Worm (Caenorhabditis elegans) whole organism, L4/young adult: ENCODE results near the gene R08C7.4.

Source experiments
- W03F9.2 ChIP-seq: fragments of 150-350 bp; optimal IDR thresholded peaks from 2 replicates; lab custom pipeline; 2014; ENCODE audit warnings: missing biosample characterization, missing genetic modification characterization
- him-1 ChIP-seq: sonication (generic microtip); optimal IDR thresholded peaks from 2 replicates; lab custom pipeline; 2016; ENCODE audit warnings: missing genotype, missing genetic modification reagents, missing genetic modification characterization, missing compliant biosample characterization

DNA sequence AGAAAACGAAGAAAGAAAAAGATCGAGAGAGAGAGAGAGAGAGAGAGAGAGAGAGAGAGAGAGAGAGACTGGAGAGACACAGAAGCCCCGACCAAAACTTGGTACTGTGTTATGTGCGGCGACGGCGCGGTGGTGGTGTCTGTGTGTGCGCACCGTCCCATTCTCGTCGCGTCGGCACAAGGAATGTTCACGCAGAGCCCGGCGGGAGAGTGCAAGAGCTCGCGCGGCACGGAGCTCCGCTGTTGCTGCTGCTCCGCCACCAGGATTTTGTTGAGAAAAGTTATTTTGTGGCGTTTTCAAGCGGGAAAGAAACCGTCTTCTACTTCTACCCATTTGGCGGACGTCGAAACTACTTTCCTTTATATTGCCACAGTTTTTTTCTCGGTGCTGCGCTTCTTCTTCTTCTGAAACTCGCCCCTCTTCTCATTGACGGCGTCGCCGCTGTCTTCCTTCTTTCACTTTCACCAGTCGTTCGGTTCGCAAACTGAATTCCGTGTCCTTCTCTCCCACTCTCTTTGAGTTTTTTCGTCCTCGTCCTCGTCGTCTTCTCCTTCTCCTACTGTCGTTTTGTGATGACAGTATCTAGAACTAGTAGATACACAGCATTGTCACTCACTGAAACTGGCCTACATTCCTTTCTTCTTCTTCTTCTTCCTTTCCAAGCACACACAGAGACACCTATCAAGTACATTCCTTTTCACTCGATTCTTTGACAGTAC lies 35.3 kb upstream of the R08C7.4 start:
- TF ChIP-seq him-1, result no peak
- no peak for TF ChIP-seq W03F9.2 (tag; lab: Kevin White, UChicago)
